Fruit fly (Drosophila melanogaster): ENCODE measurements around the gene emb.

- no peak for TF ChIP-seq esg (GFP tag; conservative IDR thresholded peaks at IDR 0.05)
- no peak for TF ChIP-seq Fer2 (tag; optimal IDR thresholded peaks at IDR 0.05)
- TF ChIP-seq fru (optimal IDR thresholded peaks at IDR 0.05): no peak
- no peak for TF ChIP-seq Doc3 (GFP tag; IDR thresholded peaks at IDR 0.05; ENCODE audit: partially characterized antibody)
- TF ChIP-seq aop (GFP tag; IDR thresholded peaks at IDR 0.05): no peak
- TF ChIP-seq lab (GFP tag; optimal IDR thresholded peaks at IDR 0.05): no peak
- no peak for TF ChIP-seq gfzf (GFP tag; optimal IDR thresholded peaks at IDR 0.05)
Observed at dm6 chr2L:8399863-8400598, 3.3 kb upstream of the emb start, which contains the start of gene CG31898.
